Fruit fly (Drosophila melanogaster) whole organism, prepupa: ENCODE measurements around the gene CG7739.
A peak's percentile ranks its signal among the peaks of the same experiment; 100 is the strongest.

Experiments
- Blimp-1 ChIP-seq: fragments of 200-800 bp; sonication (Bioruptor generic); optimal IDR thresholded peaks from 3 replicates; lab custom pipeline; 2017; ENCODE audit warnings: missing biosample characterization, missing genetic modification characterization, mild to moderate bottlenecking, moderate library complexity, missing genetic modification reagents
- CG10669 ChIP-seq: fragments of 200-800 bp; sonication (Bioruptor generic); optimal IDR thresholded peaks from 3 replicates; lab custom pipeline; 2018; ENCODE audit warnings: missing biosample characterization, mild to moderate bottlenecking, missing genetic modification characterization, moderate library complexity
- CG11294 ChIP-seq: fragments of 200-800 bp; sonication (Bioruptor generic); IDR thresholded peaks from 2 replicates; pipeline ENCODE4 v1.3.6; 2022; ENCODE audit warnings: missing biosample characterization, missing genetic modification characterization
- CG11902 ChIP-seq: fragments of 200-800 bp; sonication (Bioruptor generic); optimal IDR thresholded peaks from 3 replicates; lab custom pipeline; 2016; ENCODE audit warnings: missing biosample characterization, missing genetic modification characterization
- CG1621 ChIP-seq: fragments of 200-800 bp; sonication (Bioruptor generic); optimal IDR thresholded peaks from 3 replicates; lab custom pipeline; 2018; ENCODE audit warnings: missing biosample characterization, mild to moderate bottlenecking, missing genetic modification characterization
- CG16779 ChIP-seq: fragments of 200-800 bp; sonication (Bioruptor generic); optimal IDR thresholded peaks from 3 replicates; lab custom pipeline; 2017; ENCODE audit warnings: missing biosample characterization, mild to moderate bottlenecking, missing genetic modification characterization
- CG3032 ChIP-seq: fragments of 200-800 bp; optimal IDR thresholded peaks from 2 replicates; lab custom pipeline; 2019; ENCODE audit warnings: missing biosample characterization, mild to moderate bottlenecking, missing genetic modification characterization, moderate library complexity
- CG31627 ChIP-seq: fragments of 200-800 bp; sonication (Bioruptor generic); optimal IDR thresholded peaks from 3 replicates; lab custom pipeline; 2016; ENCODE audit warnings: missing biosample characterization, missing genetic modification characterization
- CG32006 ChIP-seq: fragments of 200-800 bp; sonication (Bioruptor generic); optimal IDR thresholded peaks from 3 replicates; lab custom pipeline; 2017; ENCODE audit warnings: missing biosample characterization, mild to moderate bottlenecking, missing genetic modification characterization
- CG34406 ChIP-seq: fragments of 200-800 bp; sonication (Bioruptor generic); optimal IDR thresholded peaks from 3 replicates; lab custom pipeline; 2016; ENCODE audit warnings: missing biosample characterization, missing genetic modification characterization
- CG6163 ChIP-seq: fragments of 200-800 bp; sonication (Bioruptor generic); IDR thresholded peaks from 3 replicates; pipeline ENCODE4 v1.3.6; 2022; ENCODE audit warnings: missing biosample characterization, missing genetic modification characterization
- CG6276 ChIP-seq: fragments of 200-800 bp; sonication (Bioruptor generic); optimal IDR thresholded peaks from 2 replicates; lab custom pipeline; 2017; ENCODE audit warnings: missing biosample characterization, mild to moderate bottlenecking, missing genetic modification characterization
- CG6808 ChIP-seq: fragments of 200-800 bp; sonication (Bioruptor generic); optimal IDR thresholded peaks from 3 replicates; lab custom pipeline; 2017; ENCODE audit warnings: missing biosample characterization, missing genetic modification characterization, mild to moderate bottlenecking, moderate library complexity, missing genetic modification reagents
- CG6854 ChIP-seq: fragments of 200-800 bp; sonication (Bioruptor generic); optimal IDR thresholded peaks from 2 replicates; lab custom pipeline; 2017; ENCODE audit warnings: missing biosample characterization, mild to moderate bottlenecking, missing genetic modification characterization
- CG7368 ChIP-seq: fragments of 200-800 bp; sonication (Bioruptor generic); optimal IDR thresholded peaks from 3 replicates; lab custom pipeline; 2016; ENCODE audit warnings: missing biosample characterization, missing genetic modification characterization
- CG8119 ChIP-seq: fragments of 200-800 bp; sonication (Bioruptor generic); IDR thresholded peaks from 3 replicates; pipeline ENCODE4 v1.3.6; 2022; ENCODE audit warnings: missing biosample characterization, missing genetic modification characterization
- CG8319 ChIP-seq: fragments of 200-800 bp; sonication (Bioruptor generic); optimal IDR thresholded peaks from 3 replicates; lab custom pipeline; 2016; ENCODE audit warnings: missing biosample characterization, missing genetic modification characterization
- CG9139 ChIP-seq: fragments of 200-800 bp; sonication (Bioruptor generic); optimal IDR thresholded peaks from 3 replicates; lab custom pipeline; 2017; ENCODE audit warnings: missing biosample characterization, mild to moderate bottlenecking, missing genetic modification characterization
- Eip78C ChIP-seq: fragments of 200-800 bp; sonication (Bioruptor generic); peaks from one replicate; lab custom pipeline; 2016; ENCODE audit warnings: missing biosample characterization, missing genetic modification characterization
- Eip93F ChIP-seq: fragments of 200-800 bp; sonication (Bioruptor generic); optimal IDR thresholded peaks from 2 replicates; lab custom pipeline; 2016; ENCODE audit warnings: missing biosample characterization, mild to moderate bottlenecking, missing genetic modification characterization
- Ets21C ChIP-seq: fragments of 200-800 bp; sonication (Bioruptor generic); optimal IDR thresholded peaks from 3 replicates; lab custom pipeline; 2016; ENCODE audit warnings: missing biosample characterization, missing genetic modification characterization
- Ets96B ChIP-seq: fragments of 200-800 bp; optimal IDR thresholded peaks from 2 replicates; lab custom pipeline; 2019; ENCODE audit warnings: missing biosample characterization, mild to moderate bottlenecking, missing genetic modification characterization, moderate library complexity
- Gug ChIP-seq: fragments of 200-800 bp; sonication (Bioruptor generic); IDR thresholded peaks from 2 replicates; pipeline ENCODE4 v1.3.6; 2022; ENCODE audit warnings: missing biosample characterization, missing genetic modification characterization
- Hr4 ChIP-seq: fragments of 200-800 bp; sonication (Bioruptor generic); optimal IDR thresholded peaks from 3 replicates; lab custom pipeline; 2016; ENCODE audit warnings: missing biosample characterization, missing genetic modification characterization
- Lpt ChIP-seq: fragments of 200-800 bp; sonication (Bioruptor generic); optimal IDR thresholded peaks from 3 replicates; lab custom pipeline; 2016; ENCODE audit warnings: missing biosample characterization, missing genetic modification characterization
- Met ChIP-seq: fragments of 200-800 bp; sonication (Bioruptor generic); optimal IDR thresholded peaks from 3 replicates; lab custom pipeline; 2016; ENCODE audit warnings: missing biosample characterization, missing genetic modification characterization
- OdsH ChIP-seq: fragments of 200-800 bp; sonication (Bioruptor generic); optimal IDR thresholded peaks from 3 replicates; lab custom pipeline; 2016; ENCODE audit warnings: missing biosample characterization, missing genetic modification characterization
- Smox ChIP-seq: fragments of 200-800 bp; sonication (Bioruptor generic); optimal IDR thresholded peaks from 3 replicates; lab custom pipeline; 2016; ENCODE audit warnings: missing biosample characterization, missing genetic modification characterization
- Sox14 ChIP-seq: fragments of 200-800 bp; sonication (Bioruptor generic); optimal IDR thresholded peaks from 3 replicates; lab custom pipeline; 2016; ENCODE audit warnings: missing biosample characterization, missing genetic modification characterization
- achi ChIP-seq: fragments of 200-800 bp; sonication (Bioruptor generic); optimal IDR thresholded peaks from 3 replicates; lab custom pipeline; 2016; ENCODE audit warnings: missing biosample characterization, missing genetic modification characterization
- cyc ChIP-seq: fragments of 200-800 bp; sonication (Bioruptor generic); optimal IDR thresholded peaks from 3 replicates; lab custom pipeline; 2016; ENCODE audit warnings: missing biosample characterization, missing genetic modification characterization
- dsx ChIP-seq: fragments of 200-800 bp; optimal IDR thresholded peaks from 3 replicates; lab custom pipeline; 2019; ENCODE audit warnings: missing biosample characterization, mild to moderate bottlenecking, missing genetic modification characterization, moderate library complexity; ENCODE audit not compliant: poor library complexity, severe bottlenecking
- eg ChIP-seq: fragments of 200-800 bp; sonication (Bioruptor generic); IDR thresholded peaks from 3 replicates; pipeline ENCODE4 v1.3.6; 2022; ENCODE audit warnings: missing biosample characterization, missing genetic modification characterization
- fd59A ChIP-seq: fragments of 200-800 bp; sonication (Bioruptor generic); optimal IDR thresholded peaks from 2 replicates; lab custom pipeline; 2017; ENCODE audit warnings: missing biosample characterization, mild to moderate bottlenecking, missing genetic modification characterization, missing genetic modification reagents
- fkh ChIP-seq: fragments of 200-800 bp; sonication (Bioruptor generic); optimal IDR thresholded peaks from 3 replicates; lab custom pipeline; 2017; ENCODE audit warnings: missing biosample characterization, mild to moderate bottlenecking, missing genetic modification characterization, moderate library complexity
- pdm3 ChIP-seq: fragments of 200-800 bp; sonication (Bioruptor generic); optimal IDR thresholded peaks from 3 replicates; lab custom pipeline; 2016; ENCODE audit warnings: missing biosample characterization, missing genetic modification characterization
- salr ChIP-seq, 2 experiments: fragments of 200-800 bp; sonication (Bioruptor generic); optimal IDR thresholded peaks; 3 replicates each; lab custom pipeline; 2016 to 2018; ENCODE audit warnings: missing biosample characterization in 2 of 2, missing genetic modification characterization in 2 of 2, mild to moderate bottlenecking in 1 of 2
- ss ChIP-seq, 2 experiments: fragments of 200-800 bp; sonication (Bioruptor generic); optimal IDR thresholded peaks; 2 replicates in 1 of 2; 3 replicates in 1 of 2; lab custom pipeline; 2017 to 2018; ENCODE audit warnings: mild to moderate bottlenecking in 2 of 2, missing biosample characterization in 2 of 2, missing genetic modification characterization in 2 of 2, moderate library complexity in 1 of 2
- vri ChIP-seq: fragments of 200-800 bp; sonication (Bioruptor generic); optimal IDR thresholded peaks from 3 replicates; lab custom pipeline; 2016; ENCODE audit warnings: missing biosample characterization, mild to moderate bottlenecking, missing genetic modification characterization

CG7739 gene

DNA sequence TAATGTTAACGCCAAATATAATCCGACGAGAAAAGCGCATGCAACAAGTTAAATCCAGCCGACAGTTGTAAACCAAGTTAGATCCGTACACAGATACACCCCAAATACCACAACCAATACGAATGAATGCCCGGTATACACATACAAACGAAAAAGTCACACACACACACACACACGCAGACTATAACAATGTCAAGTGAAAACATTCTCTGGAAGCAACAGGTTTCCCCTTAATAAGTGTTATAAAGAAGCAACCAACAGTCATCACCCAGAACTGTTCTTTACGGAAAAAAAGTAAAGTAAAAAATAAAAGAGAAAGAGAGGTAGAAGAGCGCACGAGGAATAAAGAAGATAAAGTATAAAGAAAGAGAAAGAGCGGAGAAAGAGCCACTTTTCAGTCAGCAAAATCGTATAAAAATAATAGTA lies 27.1 kb downstream of the CG7739 start:
- TF ChIP-seq eg (GFP tag; lab: Robert Waterston, UW), result 0 out of 3 replicates have a peak, but pooled peaks have one; percentile 8
- no peak for TF ChIP-seq Hr4 (GFP tag; lab: Kevin White, UChicago)
- no peak for TF ChIP-seq CG16779 (tag; lab: Kevin White, UChicago)
- peak in 1 of 2 experiments; percentile 49 for TF ChIP-seq ss (GFP tag; optimal IDR thresholded peaks at IDR 0.05; lab: Kevin White, UChicago)
- no peak for TF ChIP-seq Smox (GFP tag; lab: Kevin White, UChicago)
- no peak for TF ChIP-seq Lpt
- TF ChIP-seq CG3032 (tag; lab: Kevin White, UChicago), result no peak
- no peak for TF ChIP-seq vri (GFP tag; lab: Kevin White, UChicago)
- no peak for TF ChIP-seq OdsH (GFP tag; lab: Kevin White, UChicago)
- TF ChIP-seq CG6163 (GFP tag; lab: Robert Waterston, UW), result peak; percentile 7; the same call in 1 of the 3 replicates
- TF ChIP-seq CG34406, result no peak
- TF ChIP-seq CG32006 (GFP tag; lab: Kevin White, UChicago), result no peak
- TF ChIP-seq CG8319 (GFP tag; lab: Kevin White, UChicago), result no peak
- TF ChIP-seq CG8119, result 0 out of 3 replicates have a peak, but pooled peaks have one; percentile 18
- peak; percentile 25 for TF ChIP-seq CG6808 (GFP tag; lab: Kevin White, UChicago)
- TF ChIP-seq Ets21C, result no peak
- TF ChIP-seq achi (GFP tag; lab: Kevin White, UChicago), result no peak
- peak; percentile 29 for TF ChIP-seq Eip78C (GFP tag; lab: Kevin White, UChicago)
- no peak for TF ChIP-seq CG10669
- TF ChIP-seq cyc, result no peak
- TF ChIP-seq CG1621 (tag; lab: Kevin White, UChicago), result peak; percentile 3
- no peak for TF ChIP-seq CG11294 (GFP tag; lab: Robert Waterston, UW)
- TF ChIP-seq Blimp-1 (GFP tag; lab: Kevin White, UChicago), result peak; percentile 8
- TF ChIP-seq CG6854 (GFP tag; lab: Kevin White, UChicago), result no peak
- TF ChIP-seq fd59A (GFP tag; lab: Kevin White, UChicago), result no peak
- no peak for TF ChIP-seq CG31627 (GFP tag; lab: Kevin White, UChicago)
- TF ChIP-seq Met (GFP tag; lab: Kevin White, UChicago), result no peak
- TF ChIP-seq Eip93F (GFP tag; lab: Kevin White, UChicago), result peak; percentile 23
- no peak for TF ChIP-seq CG9139 (GFP tag; lab: Kevin White, UChicago)
- TF ChIP-seq Ets96B (tag; lab: Kevin White, UChicago), result no peak
- no peak for TF ChIP-seq CG7368 (GFP tag; lab: Kevin White, UChicago)
- TF ChIP-seq CG11902 (GFP tag; lab: Kevin White, UChicago), result no peak
- no peak for TF ChIP-seq pdm3
- TF ChIP-seq dsx, result peak; percentile 83
- TF ChIP-seq Sox14 (GFP tag; lab: Kevin White, UChicago), result no peak
- no peak for TF ChIP-seq Gug (GFP tag; lab: Robert Waterston, UW)

DNA sequence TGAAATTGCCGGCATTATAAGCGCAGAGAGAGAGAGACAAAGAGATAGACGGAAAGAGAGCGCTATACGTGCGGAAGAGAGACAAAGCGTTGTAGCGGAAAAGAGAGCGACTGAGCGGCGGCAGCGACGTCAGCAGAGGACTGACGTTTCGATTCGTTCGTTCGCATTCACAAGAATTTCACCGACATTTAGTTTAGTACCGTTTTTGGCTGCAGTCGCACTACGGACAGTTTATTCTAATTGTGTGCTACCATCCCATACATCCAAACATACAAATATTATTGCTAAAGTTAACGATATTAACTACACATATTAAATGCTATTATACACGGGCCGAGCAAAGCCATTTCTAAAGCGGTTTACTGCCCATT lies 27.7 kb downstream of the CG7739 start, which contains the start of gene CrebA:
Gene CrebA (plus strand): TSS at position 168 of the 371 bp plus-strand sequence.
- no peak for TF ChIP-seq fkh (GFP tag; lab: Kevin White, UChicago)
- TF ChIP-seq eg (GFP tag; lab: Robert Waterston, UW), result peak; percentile 13; the same call in 2 of the 3 replicates
- no peak for TF ChIP-seq CG31627 (GFP tag; lab: Kevin White, UChicago)
- TF ChIP-seq CG3032 (tag; lab: Kevin White, UChicago), result no peak
- peak; percentile 18; the same call in 1 of the 3 replicates for TF ChIP-seq CG6163 (GFP tag; lab: Robert Waterston, UW)
- TF ChIP-seq CG1621 (tag; lab: Kevin White, UChicago), result peak; percentile 17
- TF ChIP-seq CG6276 (GFP tag; lab: Kevin White, UChicago), result no peak
- TF ChIP-seq salr (GFP tag; optimal IDR thresholded peaks at IDR 0.05; lab: Kevin White, UChicago), result no peak
